Fruit fly (Drosophila melanogaster) whole organism, embryonic: ENCODE data around the gene msn.

Experiments used
- Asciz ChIP-seq: fragments of 200-800 bp; sonication (Bioruptor generic); optimal IDR thresholded peaks from 2 replicates; lab custom pipeline; 2017; ENCODE audit warnings: missing biosample characterization, mild to moderate bottlenecking, missing genetic modification characterization, missing genetic modification reagents
- Bgb ChIP-seq: fragments of 200-800 bp; sonication (Bioruptor generic); IDR thresholded peaks from 2 replicates; pipeline ENCODE4 v1.3.6; 2022; ENCODE audit warnings: missing biosample characterization, missing genetic modification characterization; ENCODE audit not compliant: partially characterized antibody
- CG10274 ChIP-seq: fragments of 200-800 bp; sonication (Bioruptor generic); optimal IDR thresholded peaks from 3 replicates; lab custom pipeline; 2017; ENCODE audit warnings: missing biosample characterization, mild to moderate bottlenecking, missing genetic modification characterization
- CG10431 ChIP-seq: fragments of 200-800 bp; sonication (Bioruptor generic); optimal IDR thresholded peaks from 3 replicates; lab custom pipeline; 2018; ENCODE audit warnings: missing biosample characterization, mild to moderate bottlenecking, missing genetic modification characterization
- CG12299 ChIP-seq: fragments of 200-800 bp; sonication (Bioruptor generic); optimal IDR thresholded peaks from 2 replicates; lab custom pipeline; 2018; ENCODE audit warnings: missing biosample characterization, mild to moderate bottlenecking, missing genetic modification characterization
- CG12391 ChIP-seq: fragments of 200-800 bp; sonication (Bioruptor generic); optimal IDR thresholded peaks from 3 replicates; lab custom pipeline; 2018; ENCODE audit warnings: missing biosample characterization, mild to moderate bottlenecking, missing genetic modification characterization, moderate library complexity
- CG17328 ChIP-seq: fragments of 200-800 bp; sonication (Bioruptor generic); IDR thresholded peaks from 2 replicates; pipeline ENCODE4 v1.3.6; 2022; ENCODE audit warnings: missing biosample characterization, missing genetic modification characterization
- CG18599 ChIP-seq: fragments of 200-800 bp; sonication (Bioruptor generic); optimal IDR thresholded peaks from 3 replicates; lab custom pipeline; 2017; ENCODE audit warnings: missing biosample characterization, missing genetic modification characterization, mild to moderate bottlenecking, moderate library complexity, missing genetic modification reagents
- CG18619 ChIP-seq: fragments of 200-800 bp; sonication (Bioruptor generic); optimal IDR thresholded peaks from 3 replicates; lab custom pipeline; 2017; ENCODE audit warnings: missing biosample characterization, mild to moderate bottlenecking, missing genetic modification characterization
- CG4854 ChIP-seq: fragments of 200-800 bp; sonication (Bioruptor generic); optimal IDR thresholded peaks from 2 replicates; lab custom pipeline; 2016; ENCODE audit warnings: missing biosample characterization, missing genetic modification characterization, inconsistent platforms
- CG5245 ChIP-seq: fragments of 200-800 bp; sonication (Bioruptor generic); optimal IDR thresholded peaks from 3 replicates; lab custom pipeline; 2016; ENCODE audit warnings: missing biosample characterization, missing genetic modification characterization
- CG6765 ChIP-seq: fragments of 200-800 bp; sonication (Bioruptor generic); optimal IDR thresholded peaks from 3 replicates; lab custom pipeline; 2017; ENCODE audit warnings: missing biosample characterization, mild to moderate bottlenecking, missing genetic modification characterization
- CG8944 ChIP-seq: fragments of 200-800 bp; sonication (Bioruptor generic); optimal IDR thresholded peaks from 3 replicates; lab custom pipeline; 2016; ENCODE audit warnings: missing biosample characterization, missing genetic modification characterization
- CTCF ChIP-seq: fragments of 200-800 bp; sonication (Bioruptor generic); optimal IDR thresholded peaks from 2 replicates; lab custom pipeline; 2017; ENCODE audit warnings: missing biosample characterization, mild to moderate bottlenecking, missing genetic modification characterization, moderate library complexity
- D ChIP-seq, 2 experiments: fragments of 200-800 bp in 1 of 2; fragments of >200 bp in 1 of 2; sonication (Bioruptor generic) in 1 of 2; optimal IDR thresholded peaks; 2 replicates in 1 of 2; 3 replicates in 1 of 2; lab custom pipeline; 2017; ENCODE audit warnings: mild to moderate bottlenecking in 1 of 2, missing biosample characterization in 1 of 2, missing genetic modification characterization in 1 of 2, missing genetic modification reagents in 1 of 2
- Nf-YC ChIP-seq: fragments of 200-800 bp; optimal IDR thresholded peaks from 3 replicates; lab custom pipeline; 2019; ENCODE audit warnings: missing biosample characterization, mild to moderate bottlenecking, missing genetic modification characterization, moderate library complexity
- Ravus ChIP-seq: fragments of 200-800 bp; sonication (Bioruptor generic); IDR thresholded peaks from 2 replicates; pipeline ENCODE4 v1.3.6; 2022; ENCODE audit warnings: missing biosample characterization, missing genetic modification characterization
- Rfx ChIP-seq: fragments of 200-800 bp; sonication (Bioruptor generic); IDR thresholded peaks from 2 replicates; pipeline ENCODE4 v1.3.6; 2022; ENCODE audit warnings: missing biosample characterization, missing genetic modification characterization
- Scr ChIP-seq: fragments of 200-800 bp; sonication (Bioruptor generic); IDR thresholded peaks from 2 replicates; pipeline ENCODE4 v1.3.6; 2022; ENCODE audit warnings: missing biosample characterization, missing genetic modification characterization; ENCODE audit not compliant: partially characterized antibody
- Sin3A ChIP-seq: fragments of >200 bp; optimal IDR thresholded peaks from 2 replicates; lab custom pipeline; 2018
- Stat92E ChIP-seq, 3 experiments: fragments of >200 bp in 2 of 3; fragments of 200-800 bp in 1 of 3; sonication (Bioruptor generic) in 1 of 3; optimal IDR thresholded peaks; 2 replicates each; lab custom pipeline; 2017 to 2019; ENCODE audit warnings: missing biosample characterization in 3 of 3, missing genetic modification characterization in 3 of 3, mild to moderate bottlenecking in 1 of 3, moderate library complexity in 1 of 3
- Xbp1 ChIP-seq: fragments of 200-800 bp; sonication (Bioruptor generic); optimal IDR thresholded peaks from 3 replicates; lab custom pipeline; 2016; ENCODE audit warnings: missing biosample characterization, mild to moderate bottlenecking, missing genetic modification characterization
- cas ChIP-seq: fragments of 200-800 bp; sonication (Bioruptor generic); IDR thresholded peaks from 2 replicates; pipeline ENCODE4 v1.3.6; 2022; ENCODE audit warnings: missing biosample characterization, missing genetic modification characterization
- cwo ChIP-seq: fragments of 200-800 bp; sonication (Bioruptor generic); optimal IDR thresholded peaks from 3 replicates; lab custom pipeline; 2017; ENCODE audit warnings: missing biosample characterization, missing genetic modification characterization, mild to moderate bottlenecking, moderate library complexity, missing genetic modification reagents
- gro ChIP-seq: fragments of 200-800 bp; sonication (Bioruptor generic); optimal IDR thresholded peaks from 2 replicates; lab custom pipeline; 2016; ENCODE audit warnings: missing biosample characterization, missing genetic modification characterization
- hth ChIP-seq: fragments of >200 bp; optimal IDR thresholded peaks from 2 replicates; lab custom pipeline; 2017; ENCODE audit warnings: inconsistent platforms
- lbe ChIP-seq: fragments of 200-800 bp; sonication (Bioruptor generic); optimal IDR thresholded peaks from 2 replicates; lab custom pipeline; 2016; ENCODE audit warnings: missing biosample characterization, mild to moderate bottlenecking, missing genetic modification characterization
- mam ChIP-seq: fragments of 200-800 bp; sonication (Bioruptor generic); optimal IDR thresholded peaks from 3 replicates; lab custom pipeline; 2016; ENCODE audit warnings: missing biosample characterization, missing genetic modification characterization
- mld ChIP-seq: fragments of 200-800 bp; sonication (Bioruptor generic); IDR thresholded peaks from 3 replicates; pipeline ENCODE4 v1.3.6; 2022; ENCODE audit warnings: missing biosample characterization, missing genetic modification characterization; ENCODE audit not compliant: partially characterized antibody
- nerfin-2 ChIP-seq: fragments of 200-800 bp; sonication (Bioruptor generic); IDR thresholded peaks from 2 replicates; pipeline ENCODE4 v1.3.6; 2022; ENCODE audit warnings: missing biosample characterization, missing genetic modification characterization; ENCODE audit not compliant: partially characterized antibody
- nmo ChIP-seq: fragments of 200-800 bp; sonication (Bioruptor generic); optimal IDR thresholded peaks from 2 replicates; lab custom pipeline; 2018; ENCODE audit warnings: missing biosample characterization, mild to moderate bottlenecking, missing genetic modification characterization, moderate library complexity
- pita ChIP-seq: fragments of 200-800 bp; sonication (Bioruptor generic); optimal IDR thresholded peaks from 2 replicates; lab custom pipeline; 2017; ENCODE audit warnings: missing biosample characterization, mild to moderate bottlenecking, missing genetic modification characterization
- pzg ChIP-seq: fragments of 200-800 bp; sonication (Bioruptor generic); optimal IDR thresholded peaks from 3 replicates; lab custom pipeline; 2018; ENCODE audit warnings: missing biosample characterization, mild to moderate bottlenecking, missing genetic modification characterization, moderate library complexity
- row ChIP-seq: fragments of 200-800 bp; sonication (Bioruptor generic); IDR thresholded peaks from 3 replicates; pipeline ENCODE4 v1.3.6; 2022; ENCODE audit warnings: missing biosample characterization, missing genetic modification characterization
- salm ChIP-seq: fragments of 200-800 bp; sonication (Bioruptor generic); optimal IDR thresholded peaks from 2 replicates; lab custom pipeline; 2018; ENCODE audit warnings: missing biosample characterization, mild to moderate bottlenecking, missing genetic modification characterization
- sob ChIP-seq: fragments of 200-800 bp; sonication (Bioruptor generic); IDR thresholded peaks from 2 replicates; pipeline ENCODE4 v1.3.6; 2022; ENCODE audit warnings: missing biosample characterization, missing genetic modification characterization
- vvl ChIP-seq: fragments of 200-800 bp; sonication (Bioruptor generic); IDR thresholded peaks from 2 replicates; pipeline ENCODE4 v1.3.6; 2022; ENCODE audit warnings: missing biosample characterization, missing genetic modification characterization
- wor ChIP-seq: fragments of 200-800 bp; sonication (Bioruptor generic); IDR thresholded peaks from 2 replicates; pipeline ENCODE4 v1.3.6; 2022; ENCODE audit warnings: missing biosample characterization, missing genetic modification characterization
- zen2 ChIP-seq: fragments of 200-800 bp; sonication (Bioruptor generic); IDR thresholded peaks from 3 replicates; pipeline ENCODE4 v1.3.6; 2022; ENCODE audit warnings: missing biosample characterization, missing genetic modification characterization; ENCODE audit not compliant: partially characterized antibody

Gene msn

DNA sequence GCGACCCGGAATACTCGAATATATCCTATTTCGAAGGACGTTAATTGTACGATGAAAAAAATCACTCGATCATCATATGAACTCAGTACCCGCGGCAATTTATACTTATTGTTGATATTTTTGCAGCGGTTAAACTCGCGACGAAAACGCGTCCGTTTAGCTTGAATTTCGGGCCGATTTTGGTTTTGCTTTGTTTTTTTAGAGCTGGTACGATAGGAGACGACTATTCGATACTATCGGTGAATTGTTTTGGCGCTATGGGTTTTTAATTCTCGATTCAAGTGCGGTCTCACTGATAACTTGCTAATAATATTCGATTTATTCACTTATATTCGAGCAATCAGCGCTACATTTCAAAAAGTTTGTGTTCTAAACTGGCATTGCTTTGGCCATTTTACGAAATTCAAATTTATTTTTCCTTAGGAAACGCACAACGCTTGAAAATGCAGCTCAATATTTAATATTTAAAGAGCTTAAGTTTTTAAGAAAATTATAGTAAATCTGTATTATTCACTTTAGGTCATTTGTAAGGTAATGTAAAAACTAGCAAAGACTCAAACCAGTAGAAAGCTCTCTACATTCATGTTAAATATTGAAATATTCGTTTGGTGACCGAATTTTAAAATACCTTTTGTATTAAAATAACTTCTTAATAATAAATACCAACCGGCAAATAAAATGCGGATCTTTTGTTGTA is 32.1 kb downstream of the msn start, which contains the start of gene Spn (continued):
- peak; percentile 50 for TF ChIP-seq salm (tag; lab: Kevin White, UChicago)
- no peak for TF ChIP-seq cwo (GFP tag; lab: Kevin White, UChicago)
- TF ChIP-seq CG17328 (GFP tag; lab: Robert Waterston, UW) = no peak
- peak; percentile 11 for TF ChIP-seq CG18619 (GFP tag; lab: Kevin White, UChicago)
- peak; percentile 15 for TF ChIP-seq CG12391
- peak; percentile 72; the same call in 1 of the 3 replicates for TF ChIP-seq row (GFP tag; lab: Robert Waterston, UW)
- TF ChIP-seq CG8944 (GFP tag; lab: Kevin White, UChicago) = no peak
- TF ChIP-seq Stat92E (GFP tag; optimal IDR thresholded peaks at IDR 0.05; lab: Kevin White, UChicago) = peak in 1 of 3 experiments; percentile 81
- TF ChIP-seq gro = peak; percentile 76
- TF ChIP-seq CG12299 (tag; lab: Kevin White, UChicago) = peak; percentile 38
- TF ChIP-seq vvl (GFP tag; lab: Robert Waterston, UW) = peak; percentile 76; the same call in 1 of the 2 replicates
- peak; percentile 34 for TF ChIP-seq CG4854 (GFP tag; lab: Kevin White, UChicago)
- TF ChIP-seq nerfin-2 = peak; percentile 95
- peak; percentile 60 for TF ChIP-seq sob (GFP tag; lab: Robert Waterston, UW)
- TF ChIP-seq CG10431 (GFP tag; lab: Kevin White, UChicago) = no peak
- TF ChIP-seq CG18599 (GFP tag; lab: Kevin White, UChicago) = peak; percentile 33
- TF ChIP-seq Nf-YC (tag; lab: Kevin White, UChicago) = no peak
- no peak for TF ChIP-seq hth (lab: Kevin White, UChicago)
- peak; percentile 58 for TF ChIP-seq pita (GFP tag; lab: Kevin White, UChicago)
- no peak for TF ChIP-seq wor (GFP tag; lab: Robert Waterston, UW)
- peak; percentile 22 for TF ChIP-seq lbe (GFP tag; lab: Kevin White, UChicago)
- TF ChIP-seq Scr (GFP tag; lab: Robert Waterston, UW) = peak; percentile 98
- peak; percentile 6 for TF ChIP-seq Asciz (GFP tag; lab: Kevin White, UChicago)
- TF ChIP-seq zen2 (GFP tag; lab: Robert Waterston, UW) = peak; percentile 99
- peak; percentile 10 for TF ChIP-seq Xbp1 (GFP tag; lab: Kevin White, UChicago)
- peak; percentile 70 for TF ChIP-seq nmo (GFP tag; lab: Kevin White, UChicago)
- 0 out of 2 replicates have a peak, but pooled peaks have one; percentile 28 for TF ChIP-seq cas
- no peak for TF ChIP-seq CG10274 (GFP tag; lab: Kevin White, UChicago)
- peak; percentile 49 for TF ChIP-seq CG6765 (GFP tag; lab: Kevin White, UChicago)
- no peak for TF ChIP-seq D (optimal IDR thresholded peaks at IDR 0.05; lab: Kevin White, UChicago)
- no peak for TF ChIP-seq D (GFP tag; optimal IDR thresholded peaks at IDR 0.05; lab: Kevin White, UChicago)
- TF ChIP-seq pzg (GFP tag; lab: Kevin White, UChicago) = peak; percentile 94
- peak; percentile 57 for TF ChIP-seq Sin3A (lab: Kevin White, UChicago)
- peak; percentile 93 for TF ChIP-seq mld (GFP tag; lab: Robert Waterston, UW)
- TF ChIP-seq CG5245 (GFP tag; lab: Kevin White, UChicago) = no peak
- peak; percentile 72 for TF ChIP-seq Rfx
- no peak for TF ChIP-seq Ravus (GFP tag; lab: Robert Waterston, UW)
- TF ChIP-seq CTCF (GFP tag; lab: Kevin White, UChicago) = peak; percentile 81
- peak; percentile 25 for TF ChIP-seq mam (GFP tag; lab: Kevin White, UChicago)
- TF ChIP-seq Bgb (GFP tag; lab: Robert Waterston, UW) = peak; percentile 99
- TF ChIP-seq, all 482 proteins: peak for 143
